Worm (Caenorhabditis elegans) whole organism, midembryonic: Measurements from ENCODE around the gene max-2.

ENCODE experiments used
- T22C8.4 ChIP-seq: fragments of 200-800 bp; sonication (Bioruptor generic); IDR thresholded peaks from 2 replicates; pipeline ENCODE4 v1.3.6; 2022; ENCODE audit warnings: missing genetic modification characterization, missing compliant biosample characterization
- klf-2 ChIP-seq: fragments of 200-800 bp; sonication (Bioruptor generic); conservative IDR thresholded peaks from 2 replicates; pipeline ENCODE4 v1.3.6; 2022; ENCODE audit warnings: missing genetic modification reagents, missing genetic modification characterization, missing compliant biosample characterization
- ztf-29 ChIP-seq: fragments of 200-800 bp; sonication (Bioruptor generic); IDR thresholded peaks from 2 replicates; pipeline ENCODE4 v1.3.6; 2022; ENCODE audit warnings: missing genetic modification reagents, missing genetic modification characterization, missing compliant biosample characterization

DNA sequence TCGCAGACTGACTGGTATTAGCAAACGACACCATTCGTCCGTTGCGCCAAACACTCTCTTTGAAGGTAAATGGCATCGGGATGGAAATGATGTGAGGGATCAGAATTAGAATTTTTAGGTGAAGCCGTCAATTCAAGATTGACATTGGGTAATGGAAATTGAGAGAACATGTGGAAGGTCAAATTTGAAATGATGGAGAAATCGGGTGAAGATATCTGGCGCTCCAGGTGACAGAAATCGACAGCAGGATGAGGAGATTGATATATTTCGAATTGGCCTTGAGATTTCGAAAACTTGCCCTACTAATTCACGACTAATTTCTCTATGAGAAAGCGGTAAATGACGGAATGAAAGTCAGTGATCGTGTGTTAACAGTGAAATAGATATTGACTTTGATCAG, 3.1 kb downstream of the max-2 start:
- TF ChIP-seq T22C8.4 (GFP tag; lab: Robert Waterston, UW) = no peak
- no peak for TF ChIP-seq ztf-29 (GFP tag; lab: Robert Waterston, UW)
- no peak for TF ChIP-seq klf-2
